Fruit fly (Drosophila melanogaster) whole organism, adult: ENCODE results near the gene CG42819.

Experiments used
- CG11617 ChIP-seq: fragments of 200-800 bp; sonication (Bioruptor generic); optimal IDR thresholded peaks from 2 replicates; lab custom pipeline; 2017; ENCODE audit warnings: mild to moderate bottlenecking, missing biosample characterization, missing genetic modification reagents, missing genetic modification characterization
- CG12768 ChIP-seq: fragments of 200-800 bp; sonication (Bioruptor generic); optimal IDR thresholded peaks from 2 replicates; lab custom pipeline; 2017; ENCODE audit warnings: missing biosample characterization, missing genetic modification characterization, mild to moderate bottlenecking, moderate library complexity, missing genetic modification reagents
- CG14711 ChIP-seq: fragments of 200-800 bp; sonication (Bioruptor generic); optimal IDR thresholded peaks from 2 replicates; lab custom pipeline; 2018; ENCODE audit warnings: missing biosample characterization, mild to moderate bottlenecking, missing genetic modification characterization, moderate library complexity
- CG1620 ChIP-seq: fragments of 200-800 bp; sonication (Bioruptor generic); optimal IDR thresholded peaks from 2 replicates; lab custom pipeline; 2016; ENCODE audit warnings: missing biosample characterization, missing genetic modification characterization
- CG33017 ChIP-seq: fragments of 200-800 bp; sonication (Bioruptor generic); optimal IDR thresholded peaks from 2 replicates; lab custom pipeline; 2018; ENCODE audit warnings: missing biosample characterization, mild to moderate bottlenecking, missing genetic modification characterization, moderate library complexity
- CG5204 ChIP-seq: fragments of 200-800 bp; sonication (Bioruptor generic); optimal IDR thresholded peaks from 2 replicates; lab custom pipeline; 2016; ENCODE audit warnings: missing biosample characterization, missing genetic modification characterization
- CG7045 ChIP-seq: fragments of 200-800 bp; sonication (Bioruptor generic); optimal IDR thresholded peaks from 2 replicates; lab custom pipeline; 2017; ENCODE audit warnings: missing biosample characterization, mild to moderate bottlenecking, missing genetic modification characterization
- CG7101 ChIP-seq: fragments of 200-800 bp; sonication (Bioruptor generic); optimal IDR thresholded peaks from 2 replicates; lab custom pipeline; 2018; ENCODE audit warnings: missing biosample characterization, mild to moderate bottlenecking, missing genetic modification characterization, moderate library complexity
- Clk ChIP-seq: fragments of 200-800 bp; sonication (Bioruptor generic); optimal IDR thresholded peaks from 2 replicates; lab custom pipeline; 2017; ENCODE audit warnings: missing biosample characterization, missing genetic modification characterization
- Crg-1 ChIP-seq: fragments of 200-800 bp; sonication (Bioruptor generic); optimal IDR thresholded peaks from 2 replicates; lab custom pipeline; 2016; ENCODE audit warnings: missing biosample characterization, missing genetic modification characterization
- Hr96 ChIP-seq: fragments of 200-800 bp; sonication (Bioruptor generic); optimal IDR thresholded peaks from 2 replicates; lab custom pipeline; 2016; ENCODE audit warnings: missing biosample characterization, missing genetic modification characterization
- Mnt ChIP-seq: fragments of 200-800 bp; sonication (Bioruptor generic); optimal IDR thresholded peaks from 2 replicates; lab custom pipeline; 2016; ENCODE audit warnings: missing biosample characterization, mild to moderate bottlenecking, missing genetic modification characterization
- bab1 ChIP-seq: fragments of 200-800 bp; sonication (Bioruptor generic); optimal IDR thresholded peaks from 3 replicates; lab custom pipeline; 2019; ENCODE audit warnings: missing biosample characterization, mild to moderate bottlenecking, missing genetic modification characterization, moderate library complexity
- cic ChIP-seq: fragments of 200-800 bp; sonication (Bioruptor generic); optimal IDR thresholded peaks from 2 replicates; lab custom pipeline; 2017; ENCODE audit warnings: missing biosample characterization, mild to moderate bottlenecking, missing genetic modification characterization, moderate library complexity
- cnc ChIP-seq, 2 experiments: fragments of >200 bp; optimal IDR thresholded peaks; 2 replicates each; lab custom pipeline; 2017
- kay ChIP-seq: fragments of 200-800 bp; sonication (Bioruptor generic); peaks from one replicate; lab custom pipeline; 2016; ENCODE audit warnings: missing biosample characterization, missing genetic modification characterization, borderline replicate concordance
- ovo ChIP-seq: fragments of 200-800 bp; sonication (Bioruptor generic); optimal IDR thresholded peaks from 2 replicates; lab custom pipeline; 2016; ENCODE audit warnings: missing biosample characterization, missing genetic modification characterization
- pad ChIP-seq: fragments of 200-800 bp; sonication (Bioruptor generic); optimal IDR thresholded peaks from 3 replicates; lab custom pipeline; 2017; ENCODE audit warnings: missing biosample characterization, missing genetic modification characterization, mild to moderate bottlenecking, moderate library complexity, missing genetic modification reagents
- tj ChIP-seq: fragments of 200-800 bp; sonication (Bioruptor generic); optimal IDR thresholded peaks from 3 replicates; lab custom pipeline; 2017; ENCODE audit warnings: missing biosample characterization, mild to moderate bottlenecking, missing genetic modification characterization, moderate library complexity
- toe ChIP-seq: fragments of 200-800 bp; sonication (Bioruptor generic); optimal IDR thresholded peaks from 2 replicates; lab custom pipeline; 2016; ENCODE audit warnings: missing biosample characterization, missing genetic modification characterization

The CG42819 gene

DNA sequence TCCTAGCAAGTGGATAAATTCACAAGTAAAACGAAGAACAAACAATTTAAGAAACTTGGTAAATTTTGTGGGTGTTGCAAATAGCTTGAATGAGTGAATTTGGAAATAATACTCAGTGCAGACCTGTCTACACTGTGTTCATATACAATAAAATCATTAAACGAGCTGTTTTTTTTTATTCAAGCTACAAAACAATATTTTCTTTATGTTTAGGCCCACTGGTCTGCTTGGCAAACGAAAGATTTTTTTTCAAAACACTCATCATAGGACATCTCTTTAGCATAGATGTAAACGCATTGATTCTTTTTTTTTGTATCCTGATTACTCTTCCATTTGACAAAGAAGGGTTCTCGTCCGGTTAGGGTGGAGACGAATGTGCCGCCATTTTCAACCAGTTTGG, 3.2 kb upstream of the CG42819 start, which contains the start of gene CG42820:
Gene CG42820 (minus strand): TSS at position 101 of the 400 bp plus-strand sequence.
- no peak for TF ChIP-seq cnc (optimal IDR thresholded peaks at IDR 0.05; lab: Kevin White, UChicago)
- TF ChIP-seq CG1620, result no peak
- TF ChIP-seq CG12768 (GFP tag; lab: Kevin White, UChicago), result no peak

DNA sequence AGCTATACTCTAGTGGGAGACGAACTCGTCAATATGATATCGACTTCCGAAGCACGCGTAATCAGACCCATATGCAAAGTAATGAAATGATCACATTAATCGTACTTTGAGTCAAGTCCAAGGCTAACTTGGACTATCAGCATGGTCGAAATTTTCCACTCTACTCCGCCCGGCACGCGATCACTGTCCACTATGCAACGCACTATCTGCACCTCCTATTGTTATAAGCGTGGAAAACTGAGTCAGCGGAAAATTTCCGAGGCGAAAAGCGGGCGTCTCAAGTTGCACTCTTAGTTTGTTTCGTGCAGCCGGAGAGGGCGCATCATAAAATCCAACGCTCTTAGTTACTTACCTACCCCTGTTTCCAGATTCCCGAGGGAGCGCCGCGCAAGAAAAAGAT, 3.3 kb downstream of the CG42819 start:
- TF ChIP-seq CG14711 (tag; lab: Kevin White, UChicago), result no peak
- peak; percentile 91 for TF ChIP-seq tj

DNA sequence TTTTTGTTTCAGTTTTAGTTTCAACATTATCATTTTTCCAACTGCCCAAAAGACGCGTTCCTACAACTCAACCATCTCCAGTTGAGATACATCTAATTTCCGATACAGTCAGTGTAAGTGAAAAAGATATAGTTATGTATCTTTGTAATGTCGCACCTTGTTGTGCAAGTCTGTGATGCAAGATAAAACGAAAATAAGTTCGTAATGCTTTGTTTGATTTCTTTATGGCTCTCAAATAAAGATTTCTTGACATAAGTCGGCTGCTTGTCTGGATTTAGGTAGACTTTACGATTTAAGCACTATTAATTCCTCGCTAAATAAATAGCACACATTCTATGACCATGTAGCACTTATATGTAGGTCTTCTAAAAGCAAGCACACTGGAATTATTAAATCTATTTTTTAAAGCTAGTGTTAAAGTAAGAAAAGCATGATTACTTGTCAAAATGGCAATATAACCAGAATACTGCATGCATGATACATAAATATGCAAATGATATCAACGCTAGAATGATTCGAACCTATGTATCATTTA, 4.1 kb downstream of the CG42819 start:
- TF ChIP-seq CG7101 (peak; percentile 12), CG5204 (GFP tag; lab: Kevin White, UChicago) (no peak), cic (GFP tag; lab: Kevin White, UChicago) (peak; percentile 2), kay (GFP tag; lab: Kevin White, UChicago) (peak; percentile 92), Mnt (GFP tag; lab: Kevin White, UChicago) (no peak), CG7045 (GFP tag; lab: Kevin White, UChicago) (peak; percentile 62), CG1620 (no peak), CG14711 (tag; lab: Kevin White, UChicago) (peak; percentile 6)

DNA sequence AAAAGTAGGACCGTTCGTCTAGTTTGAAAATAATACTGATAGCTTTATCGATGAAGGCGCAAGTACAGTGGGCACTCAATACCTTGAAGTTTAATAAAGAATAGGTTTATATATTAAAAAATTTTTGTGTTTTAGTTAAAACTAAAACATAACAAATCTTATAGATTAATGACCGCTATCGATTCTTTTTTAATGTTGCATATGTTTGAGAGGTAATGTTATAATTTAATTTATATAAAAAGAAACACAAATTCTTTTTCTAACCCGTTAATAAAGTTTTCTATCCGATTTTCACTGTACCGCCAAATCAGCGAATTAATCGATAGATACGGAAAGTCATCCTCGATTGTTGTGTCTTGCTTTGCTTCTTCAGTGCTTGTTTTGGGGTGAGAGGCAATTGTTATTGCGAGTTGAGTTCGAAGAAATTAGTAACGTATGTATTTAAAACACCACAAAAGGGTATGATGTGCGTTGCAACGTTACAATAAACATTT, 5.0 kb downstream of the CG42819 start, which contains the start of the genes Dad1 and CG13384:
Gene Dad1 (minus strand): TSS at position 30 of the 494 bp plus-strand sequence.
Gene CG13384 (plus strand): TSS at position 348 of the 494 bp plus-strand sequence.
- TF ChIP-seq Hr96, result peak; percentile 79
- peak; percentile 78 for TF ChIP-seq ovo (GFP tag; lab: Kevin White, UChicago)
- TF ChIP-seq CG11617 (GFP tag; lab: Kevin White, UChicago), result peak; percentile 96
- peak; percentile 94 for TF ChIP-seq CG7045 (GFP tag; lab: Kevin White, UChicago)
- peak; percentile 96 for TF ChIP-seq CG12768 (GFP tag; lab: Kevin White, UChicago)
- peak; percentile 98 for TF ChIP-seq CG7101
- peak; percentile 94 for TF ChIP-seq CG5204 (GFP tag; lab: Kevin White, UChicago)
- peak; percentile 85 for TF ChIP-seq CG1620
- no peak for TF ChIP-seq cnc (optimal IDR thresholded peaks at IDR 0.05; lab: Kevin White, UChicago)
- TF ChIP-seq bab1 (GFP tag; lab: Kevin White, UChicago), result peak; percentile 97
- peak; percentile 89 for TF ChIP-seq kay (GFP tag; lab: Kevin White, UChicago)
- TF ChIP-seq tj, result peak; percentile 88
- peak; percentile 81 for TF ChIP-seq cic (GFP tag; lab: Kevin White, UChicago)
- peak; percentile 96 for TF ChIP-seq CG33017
- peak; percentile 88 for TF ChIP-seq Crg-1
- TF ChIP-seq Clk, result peak; percentile 85
- TF ChIP-seq CG14711 (tag; lab: Kevin White, UChicago), result peak; percentile 92
- peak; percentile 83 for TF ChIP-seq pad
- peak; percentile 72 for TF ChIP-seq Mnt (GFP tag; lab: Kevin White, UChicago)
- peak; percentile 89 for TF ChIP-seq toe (GFP tag; lab: Kevin White, UChicago)

DNA sequence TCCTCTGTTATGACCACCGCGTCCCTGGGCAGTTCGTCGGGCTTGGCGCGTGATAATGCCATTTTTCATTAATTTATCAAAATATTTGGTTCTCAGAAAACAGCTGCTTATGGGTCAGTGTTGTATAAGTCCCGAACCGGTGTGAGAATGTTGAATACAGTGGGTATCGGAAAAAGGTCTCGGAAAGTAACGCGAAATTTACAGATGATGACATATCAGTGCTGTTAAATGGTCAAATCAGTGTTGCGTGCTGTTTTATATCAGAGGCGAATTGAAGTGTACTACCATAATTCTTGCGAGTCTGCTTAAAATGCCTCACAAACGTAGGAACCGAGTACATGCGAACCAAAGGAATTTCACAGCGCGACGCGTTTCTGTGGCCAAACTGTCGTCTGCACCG, 6.5 kb downstream of the CG42819 start, which contains the start of the genes CG13392 and Rcd4:
Gene CG13392 (minus strand): TSS at position 162 of the 400 bp plus-strand sequence.
Gene Rcd4 (plus strand): TSS at position 216 of the 400 bp plus-strand sequence.
- TF ChIP-seq cnc (optimal IDR thresholded peaks at IDR 0.05; lab: Kevin White, UChicago) (no peak), Clk (peak; percentile 27), cic (GFP tag; lab: Kevin White, UChicago) (peak; percentile 63), CG12768 (GFP tag; lab: Kevin White, UChicago) (peak; percentile 77), CG11617 (GFP tag; lab: Kevin White, UChicago) (peak; percentile 62), Hr96 (peak; percentile 80), toe (GFP tag; lab: Kevin White, UChicago) (peak; percentile 57), CG33017 (peak; percentile 72), CG5204 (GFP tag; lab: Kevin White, UChicago) (peak; percentile 62), tj (peak; percentile 53), pad (peak; percentile 80), kay (GFP tag; lab: Kevin White, UChicago) (peak; percentile 59), Mnt (GFP tag; lab: Kevin White, UChicago) (peak; percentile 88), CG7101 (peak; percentile 88), bab1 (GFP tag; lab: Kevin White, UChicago) (peak; percentile 82), CG7045 (GFP tag; lab: Kevin White, UChicago) (peak; percentile 73), CG1620 (peak; percentile 83), Crg-1 (peak; percentile 91), CG14711 (tag; lab: Kevin White, UChicago) (peak; percentile 70), ovo (GFP tag; lab: Kevin White, UChicago) (peak; percentile 73)

DNA sequence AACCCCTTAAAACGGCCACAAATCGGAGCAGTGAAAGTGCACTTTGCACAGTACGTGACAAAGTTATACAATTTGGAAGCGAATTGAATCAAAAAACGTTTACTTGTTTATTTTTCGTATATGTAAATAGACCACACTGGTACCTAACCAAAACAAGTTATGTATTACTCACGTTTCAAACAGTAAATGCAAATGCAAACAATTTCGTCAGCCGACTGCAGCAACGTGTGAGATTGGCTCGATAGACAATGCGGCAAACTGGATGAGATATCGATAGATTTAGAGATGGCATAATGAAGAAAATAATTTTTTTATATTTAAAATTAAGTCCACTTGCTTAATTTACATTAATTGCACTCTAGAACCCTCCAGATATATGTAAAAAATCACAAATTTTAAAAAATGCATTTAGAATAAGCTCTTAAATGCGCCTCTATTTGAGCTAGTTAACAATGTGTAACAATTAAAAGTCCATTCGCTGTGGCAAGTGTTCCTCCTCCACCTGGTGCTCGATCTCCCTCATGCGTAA, 7.6 kb downstream of the CG42819 start, which contains the start of gene AlaRS:
Gene AlaRS (minus strand): TSS at position 257 of the 529 bp plus-strand sequence.
- TF ChIP-seq tj (peak; percentile 69), CG7101 (peak; percentile 51), ovo (GFP tag; lab: Kevin White, UChicago) (no peak), kay (GFP tag; lab: Kevin White, UChicago) (peak; percentile 87), pad (no peak), CG33017 (peak; percentile 60), cnc (optimal IDR thresholded peaks at IDR 0.05; lab: Kevin White, UChicago) (no peak), Clk (no peak), CG7045 (GFP tag; lab: Kevin White, UChicago) (peak; percentile 29), bab1 (GFP tag; lab: Kevin White, UChicago) (peak; percentile 71), cic (GFP tag; lab: Kevin White, UChicago) (peak; percentile 24), CG12768 (GFP tag; lab: Kevin White, UChicago) (peak; percentile 61), Mnt (GFP tag; lab: Kevin White, UChicago) (peak; percentile 90), CG11617 (GFP tag; lab: Kevin White, UChicago) (peak; percentile 70), CG5204 (GFP tag; lab: Kevin White, UChicago) (peak; percentile 37), toe (GFP tag; lab: Kevin White, UChicago) (peak; percentile 34), Hr96 (no peak), Crg-1 (peak; percentile 30), CG1620 (peak; percentile 40), CG14711 (tag; lab: Kevin White, UChicago) (peak; percentile 52)
